Fruit fly (Drosophila melanogaster): ENCODE results near the gene CG10097.

DNA sequence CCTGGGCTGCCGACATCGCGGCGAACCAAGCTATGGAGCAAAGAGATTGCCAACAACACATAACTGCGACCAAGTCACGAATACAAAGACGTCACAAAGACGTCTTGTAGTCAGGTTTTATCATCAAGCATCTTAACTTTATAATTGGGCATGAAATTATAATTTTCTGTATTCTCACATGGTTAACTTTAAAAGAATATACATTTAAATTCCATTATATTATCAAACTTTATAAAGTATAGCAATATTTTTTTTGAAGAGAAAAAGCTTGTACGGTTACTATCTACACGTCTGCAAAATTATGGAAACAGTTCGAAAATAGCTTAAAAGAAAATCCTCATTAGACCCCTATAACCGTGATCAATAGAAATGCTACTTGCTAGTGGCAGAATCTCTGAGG, 43.8 kb downstream of the CG10097 start, which contains the start of gene CG10041:
- TF ChIP-seq usp (GFP tag; optimal IDR thresholded peaks at IDR 0.05) = no peak
- TF ChIP-seq psq (optimal IDR thresholded peaks at IDR 0.05) = no peak
- TF ChIP-seq pan (optimal IDR thresholded peaks at IDR 0.05) = no peak
- no peak for TF ChIP-seq CG8478 (optimal IDR thresholded peaks at IDR 0.05)
- no peak for TF ChIP-seq Dll (optimal IDR thresholded peaks at IDR 0.05)
